Fruit fly (Drosophila melanogaster) whole organism, adult: ENCODE results near the gene CG15747.

ENCODE experiments used
- CG11617 ChIP-seq: fragments of 200-800 bp; sonication (Bioruptor generic); optimal IDR thresholded peaks from 2 replicates; lab custom pipeline; 2017; ENCODE audit warnings: mild to moderate bottlenecking, missing biosample characterization, missing genetic modification reagents, missing genetic modification characterization
- CG12768 ChIP-seq: fragments of 200-800 bp; sonication (Bioruptor generic); optimal IDR thresholded peaks from 2 replicates; lab custom pipeline; 2017; ENCODE audit warnings: missing biosample characterization, missing genetic modification characterization, mild to moderate bottlenecking, moderate library complexity, missing genetic modification reagents
- CG14711 ChIP-seq: fragments of 200-800 bp; sonication (Bioruptor generic); optimal IDR thresholded peaks from 2 replicates; lab custom pipeline; 2018; ENCODE audit warnings: missing biosample characterization, mild to moderate bottlenecking, missing genetic modification characterization, moderate library complexity
- CG1620 ChIP-seq: fragments of 200-800 bp; sonication (Bioruptor generic); optimal IDR thresholded peaks from 2 replicates; lab custom pipeline; 2016; ENCODE audit warnings: missing biosample characterization, missing genetic modification characterization
- CG33017 ChIP-seq: fragments of 200-800 bp; sonication (Bioruptor generic); optimal IDR thresholded peaks from 2 replicates; lab custom pipeline; 2018; ENCODE audit warnings: missing biosample characterization, mild to moderate bottlenecking, missing genetic modification characterization, moderate library complexity
- CG5204 ChIP-seq: fragments of 200-800 bp; sonication (Bioruptor generic); optimal IDR thresholded peaks from 2 replicates; lab custom pipeline; 2016; ENCODE audit warnings: missing biosample characterization, missing genetic modification characterization
- CG7045 ChIP-seq: fragments of 200-800 bp; sonication (Bioruptor generic); optimal IDR thresholded peaks from 2 replicates; lab custom pipeline; 2017; ENCODE audit warnings: missing biosample characterization, mild to moderate bottlenecking, missing genetic modification characterization
- CG7101 ChIP-seq: fragments of 200-800 bp; sonication (Bioruptor generic); optimal IDR thresholded peaks from 2 replicates; lab custom pipeline; 2018; ENCODE audit warnings: missing biosample characterization, mild to moderate bottlenecking, missing genetic modification characterization, moderate library complexity
- Clk ChIP-seq: fragments of 200-800 bp; sonication (Bioruptor generic); optimal IDR thresholded peaks from 2 replicates; lab custom pipeline; 2017; ENCODE audit warnings: missing biosample characterization, missing genetic modification characterization
- Crg-1 ChIP-seq: fragments of 200-800 bp; sonication (Bioruptor generic); optimal IDR thresholded peaks from 2 replicates; lab custom pipeline; 2016; ENCODE audit warnings: missing biosample characterization, missing genetic modification characterization
- Hr96 ChIP-seq: fragments of 200-800 bp; sonication (Bioruptor generic); optimal IDR thresholded peaks from 2 replicates; lab custom pipeline; 2016; ENCODE audit warnings: missing biosample characterization, missing genetic modification characterization
- Mnt ChIP-seq: fragments of 200-800 bp; sonication (Bioruptor generic); optimal IDR thresholded peaks from 2 replicates; lab custom pipeline; 2016; ENCODE audit warnings: missing biosample characterization, mild to moderate bottlenecking, missing genetic modification characterization
- bab1 ChIP-seq: fragments of 200-800 bp; sonication (Bioruptor generic); optimal IDR thresholded peaks from 3 replicates; lab custom pipeline; 2019; ENCODE audit warnings: missing biosample characterization, mild to moderate bottlenecking, missing genetic modification characterization, moderate library complexity
- cic ChIP-seq: fragments of 200-800 bp; sonication (Bioruptor generic); optimal IDR thresholded peaks from 2 replicates; lab custom pipeline; 2017; ENCODE audit warnings: missing biosample characterization, mild to moderate bottlenecking, missing genetic modification characterization, moderate library complexity
- cnc ChIP-seq, 2 experiments: fragments of >200 bp; optimal IDR thresholded peaks; 2 replicates each; lab custom pipeline; 2017
- kay ChIP-seq: fragments of 200-800 bp; sonication (Bioruptor generic); peaks from one replicate; lab custom pipeline; 2016; ENCODE audit warnings: missing biosample characterization, missing genetic modification characterization, borderline replicate concordance
- ovo ChIP-seq: fragments of 200-800 bp; sonication (Bioruptor generic); optimal IDR thresholded peaks from 2 replicates; lab custom pipeline; 2016; ENCODE audit warnings: missing biosample characterization, missing genetic modification characterization
- pad ChIP-seq: fragments of 200-800 bp; sonication (Bioruptor generic); optimal IDR thresholded peaks from 3 replicates; lab custom pipeline; 2017; ENCODE audit warnings: missing biosample characterization, missing genetic modification characterization, mild to moderate bottlenecking, moderate library complexity, missing genetic modification reagents
- tj ChIP-seq: fragments of 200-800 bp; sonication (Bioruptor generic); optimal IDR thresholded peaks from 3 replicates; lab custom pipeline; 2017; ENCODE audit warnings: missing biosample characterization, mild to moderate bottlenecking, missing genetic modification characterization, moderate library complexity
- toe ChIP-seq: fragments of 200-800 bp; sonication (Bioruptor generic); optimal IDR thresholded peaks from 2 replicates; lab custom pipeline; 2016; ENCODE audit warnings: missing biosample characterization, missing genetic modification characterization

CG15747 gene

DNA sequence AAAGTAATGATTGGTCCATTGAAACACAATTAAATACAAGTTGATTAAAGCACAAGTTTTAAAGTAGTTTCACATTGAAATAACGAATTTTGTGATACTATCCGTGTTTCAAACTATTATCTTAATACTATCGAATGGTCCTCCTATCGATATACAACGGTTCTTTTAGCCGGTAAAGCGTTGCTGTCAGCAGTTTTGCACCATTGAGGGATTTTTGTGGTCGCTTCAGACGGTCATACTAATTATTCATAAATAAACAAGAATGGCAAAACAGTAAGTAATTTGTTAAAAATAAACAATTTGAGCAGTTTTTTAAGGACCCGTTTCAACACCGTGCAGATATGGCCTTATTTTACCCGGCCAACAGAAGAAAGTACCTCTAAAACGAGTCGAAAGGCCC lies at the start of gene CG15747:
Gene CG15747, plus strand, starts transcription at position 206 of the 400 bp plus-strand sequence.
- TF ChIP-seq CG7101 (no peak), kay (no peak), CG14711 (tag; lab: Kevin White, UChicago) (no peak), CG7045 (GFP tag; lab: Kevin White, UChicago) (no peak), CG11617 (no peak), tj (GFP tag; lab: Kevin White, UChicago) (peak; percentile 92), Crg-1 (no peak), bab1 (GFP tag; lab: Kevin White, UChicago) (peak; percentile 5), ovo (GFP tag; lab: Kevin White, UChicago) (no peak), cic (no peak), CG33017 (tag; lab: Kevin White, UChicago) (no peak), pad (no peak)

DNA sequence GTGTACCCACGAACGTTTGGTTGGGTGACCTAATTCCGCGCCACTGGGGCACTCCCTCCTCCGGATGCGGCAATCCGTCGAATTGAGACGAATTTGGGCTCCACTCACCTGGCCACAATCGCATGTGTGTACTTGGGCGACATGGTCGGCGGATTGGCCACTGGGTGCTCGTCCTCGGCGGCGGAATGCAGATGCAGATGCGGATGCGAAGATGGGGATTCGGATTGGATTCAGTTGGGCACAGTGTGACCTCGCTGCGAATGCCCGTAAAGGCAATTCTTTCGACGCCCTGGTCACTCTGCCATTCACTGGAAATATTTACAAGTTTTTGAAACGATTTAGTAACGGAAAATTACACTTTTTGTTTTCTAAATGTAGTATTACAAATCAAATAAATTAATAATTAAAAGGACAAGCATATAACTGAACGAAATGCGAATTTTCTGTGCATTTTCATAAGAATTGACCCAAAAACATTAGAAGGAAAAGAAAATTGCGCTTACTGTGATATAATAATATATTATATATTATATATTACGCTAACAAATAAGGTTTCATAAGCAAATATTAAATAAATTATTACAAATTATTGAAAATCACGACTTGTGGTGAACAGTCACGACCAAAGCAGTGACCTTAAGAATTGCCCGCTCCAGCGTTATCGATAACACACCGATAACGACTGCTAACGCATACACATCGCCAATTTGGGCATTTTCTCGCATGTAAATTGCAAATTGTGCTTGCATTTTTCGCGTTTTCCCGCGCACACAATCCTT lies 41.5 kb upstream of the CG15747 start, which contains the start of gene CG1622:
Gene CG1622, plus strand, starts transcription at position 678 of the 779 bp plus-strand sequence.
- TF ChIP-seq tj (GFP tag; lab: Kevin White, UChicago): peak; percentile 47
- no peak for TF ChIP-seq cnc (optimal IDR thresholded peaks at IDR 0.05; lab: Kevin White, UChicago)
- peak; percentile 26 for TF ChIP-seq CG14711 (tag; lab: Kevin White, UChicago)
- TF ChIP-seq ovo (GFP tag; lab: Kevin White, UChicago): no peak
- TF ChIP-seq pad: peak; percentile 14
- TF ChIP-seq bab1 (GFP tag; lab: Kevin White, UChicago): peak; percentile 35
- TF ChIP-seq CG11617: peak; percentile 59
- peak; percentile 38 for TF ChIP-seq CG1620 (GFP tag; lab: Kevin White, UChicago)
- peak; percentile 57 for TF ChIP-seq CG7101
- TF ChIP-seq Mnt (GFP tag; lab: Kevin White, UChicago): peak; percentile 67

DNA sequence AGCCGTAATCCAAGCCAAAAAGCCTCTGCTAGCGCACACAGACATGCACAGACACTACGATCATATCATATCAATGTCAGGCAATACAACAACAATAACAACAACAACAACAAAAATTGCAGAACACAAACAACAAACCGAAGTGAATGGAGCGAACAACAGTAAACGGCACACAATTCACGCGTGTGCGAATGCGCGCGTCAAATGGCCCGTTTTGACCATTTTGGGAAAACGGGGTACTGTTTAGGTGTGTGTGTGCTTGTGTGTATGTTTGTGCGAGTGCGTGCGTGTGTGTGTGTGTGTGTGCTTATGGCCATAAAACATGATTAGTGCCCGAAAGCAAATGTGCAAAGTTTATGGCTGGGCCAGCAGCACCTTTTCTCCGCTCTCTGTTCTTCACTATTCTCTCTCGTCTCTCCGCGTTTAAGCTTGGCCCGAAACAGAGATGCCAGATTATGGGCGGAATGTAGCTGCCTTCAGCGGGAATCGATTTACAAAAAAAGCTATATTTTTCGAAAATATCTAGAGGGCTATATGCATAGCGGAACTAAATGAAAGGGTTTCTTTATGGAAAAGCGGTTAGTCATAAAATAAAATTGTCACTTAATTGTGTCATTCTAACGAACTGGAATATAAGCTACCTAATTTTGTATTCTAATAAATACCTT lies 37.1 kb upstream of the CG15747 start:
- no peak for TF ChIP-seq Mnt (GFP tag; lab: Kevin White, UChicago)
- no peak for TF ChIP-seq Hr96 (GFP tag; lab: Kevin White, UChicago)
- TF ChIP-seq ovo (GFP tag; lab: Kevin White, UChicago): peak; percentile 18
- peak; percentile 22 for TF ChIP-seq tj (GFP tag; lab: Kevin White, UChicago)

DNA sequence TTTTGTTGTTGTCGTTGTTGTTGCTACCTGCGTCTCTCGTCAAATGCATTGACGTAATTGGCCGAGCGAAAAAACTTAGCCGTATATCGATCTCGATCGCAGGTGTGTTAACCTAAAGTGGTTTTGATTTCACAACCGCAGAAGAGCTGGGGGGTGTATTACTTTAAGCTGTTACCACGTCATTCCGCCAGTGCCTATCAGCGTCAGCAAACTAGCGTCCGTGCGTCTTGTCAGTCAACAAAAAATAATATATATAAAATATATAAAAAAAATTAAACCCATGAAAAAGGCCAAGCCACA lies 35.9 kb upstream of the CG15747 start, which contains the start of gene CG1764:
Gene CG1764, minus strand, starts transcription at position 101 of the 300 bp plus-strand sequence.
- TF ChIP-seq Clk (no peak), CG11617 (no peak)

DNA sequence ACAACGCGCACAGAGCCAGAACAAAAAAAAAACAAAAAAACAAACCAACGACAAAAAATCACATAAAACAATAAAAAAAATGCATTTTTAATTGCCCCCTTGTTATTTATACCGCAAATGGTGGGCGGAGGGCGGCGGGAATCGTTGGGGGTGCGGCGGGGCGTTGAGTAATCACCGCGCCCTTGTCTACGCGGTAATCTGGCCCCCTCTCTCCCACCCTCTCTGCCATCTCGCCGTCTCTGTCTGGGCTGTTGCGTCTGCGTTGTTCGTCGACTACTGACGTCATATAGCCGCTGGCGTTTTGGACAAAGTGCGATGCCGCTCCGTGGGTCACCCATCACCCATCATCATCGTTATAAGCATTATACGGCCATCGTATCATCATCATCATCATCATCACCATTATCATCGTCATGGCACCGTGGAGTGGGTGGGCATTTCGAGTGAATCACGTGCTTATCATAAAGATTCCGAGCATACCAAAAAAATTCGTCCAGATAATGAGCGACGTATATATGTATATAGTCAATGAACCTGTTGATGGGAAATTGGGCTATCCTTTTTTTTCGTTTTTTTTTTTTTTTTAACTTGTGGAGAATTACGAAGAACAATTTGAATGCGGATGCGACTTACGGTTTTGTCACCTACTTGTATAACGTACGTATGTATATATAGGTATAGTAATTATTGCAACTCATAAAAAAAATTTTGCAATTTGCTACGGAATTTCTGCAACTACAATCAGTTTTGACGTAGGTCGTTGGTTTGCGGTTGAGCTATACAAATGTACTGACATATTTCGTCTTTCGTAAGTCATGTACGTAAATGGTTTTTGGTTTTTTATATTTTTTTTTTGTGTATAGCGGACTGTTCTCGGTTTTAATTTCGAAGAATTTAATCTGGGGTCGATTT lies 35.2 kb upstream of the CG15747 start:
- TF ChIP-seq cnc (optimal IDR thresholded peaks at IDR 0.05; lab: Kevin White, UChicago) (no peak), pad (no peak), Clk (no peak), bab1 (GFP tag; lab: Kevin White, UChicago) (no peak), CG14711 (tag; lab: Kevin White, UChicago) (no peak), toe (GFP tag; lab: Kevin White, UChicago) (no peak), CG7101 (no peak), CG11617 (peak; percentile 52), kay (peak; percentile 60), CG33017 (tag; lab: Kevin White, UChicago) (no peak), ovo (GFP tag; lab: Kevin White, UChicago) (peak; percentile 78), CG12768 (GFP tag; lab: Kevin White, UChicago) (peak; percentile 66), Mnt (GFP tag; lab: Kevin White, UChicago) (no peak), CG1620 (GFP tag; lab: Kevin White, UChicago) (no peak), cic (peak; percentile 68), Crg-1 (no peak), tj (GFP tag; lab: Kevin White, UChicago) (peak; percentile 79), CG7045 (GFP tag; lab: Kevin White, UChicago) (peak; percentile 25), CG5204 (GFP tag; lab: Kevin White, UChicago) (no peak), Hr96 (GFP tag; lab: Kevin White, UChicago) (no peak)

DNA sequence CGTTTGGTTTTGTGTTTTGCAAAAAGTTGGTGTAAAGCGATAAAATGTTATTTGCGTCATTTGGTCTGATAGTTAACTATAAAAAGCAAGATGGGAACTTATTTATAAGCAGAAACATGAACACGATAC lies 34.7 kb upstream of the CG15747 start, which contains the start of gene IP3K2:
Gene IP3K2, plus strand, starts transcription at position 107 of the 129 bp plus-strand sequence.
- TF ChIP-seq CG7101: no peak
- TF ChIP-seq kay: peak; percentile 51
